Worm (Caenorhabditis elegans): ENCODE data around the gene grd-16.

The grd-16 gene

DNA sequence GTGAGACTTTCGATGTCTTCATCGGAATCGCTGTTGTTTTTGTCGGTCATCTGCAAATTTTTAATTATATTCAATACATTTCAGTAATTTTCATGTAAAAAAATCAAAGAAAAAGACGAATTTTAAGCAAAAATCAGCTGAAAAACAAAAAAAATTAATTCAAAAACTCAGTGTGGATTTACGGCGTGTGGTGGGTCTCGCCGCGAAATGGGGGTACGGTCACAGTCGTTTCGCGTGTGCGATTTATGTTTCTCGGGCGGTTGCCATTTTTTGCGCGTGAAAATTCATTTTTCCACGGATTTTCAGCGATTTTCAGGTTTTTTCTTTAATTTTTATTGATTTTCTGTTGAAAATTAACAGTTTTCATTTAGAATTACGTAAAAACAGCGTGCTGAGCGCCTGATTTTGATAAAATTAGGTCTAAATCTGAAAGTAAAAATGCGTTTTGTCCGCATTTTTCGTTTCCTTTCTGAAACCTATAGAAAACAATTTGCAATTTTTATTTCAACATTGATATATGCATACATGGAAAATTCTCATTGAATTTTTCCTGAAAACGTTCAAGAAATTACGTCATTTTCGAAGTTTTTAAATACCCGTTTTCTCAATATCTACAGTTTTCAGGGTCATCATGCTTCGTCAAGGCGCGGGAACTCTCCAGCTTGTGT is 18.8 kb downstream of the grd-16 start, which contains the start of the genes ccdc-12 and Y69A2AR.18 (continued):
- no peak for TF ChIP-seq nhr-237 (tag; optimal IDR thresholded peaks at IDR 0.05)
- TF ChIP-seq daf-12 (tag; optimal IDR thresholded peaks at IDR 0.05) = no peak
- TF ChIP-seq ama-1 (optimal IDR thresholded peaks at IDR 0.05) = peak; percentile 5
- TF ChIP-seq nhr-48 (tag; optimal IDR thresholded peaks at IDR 0.05) = no peak

DNA sequence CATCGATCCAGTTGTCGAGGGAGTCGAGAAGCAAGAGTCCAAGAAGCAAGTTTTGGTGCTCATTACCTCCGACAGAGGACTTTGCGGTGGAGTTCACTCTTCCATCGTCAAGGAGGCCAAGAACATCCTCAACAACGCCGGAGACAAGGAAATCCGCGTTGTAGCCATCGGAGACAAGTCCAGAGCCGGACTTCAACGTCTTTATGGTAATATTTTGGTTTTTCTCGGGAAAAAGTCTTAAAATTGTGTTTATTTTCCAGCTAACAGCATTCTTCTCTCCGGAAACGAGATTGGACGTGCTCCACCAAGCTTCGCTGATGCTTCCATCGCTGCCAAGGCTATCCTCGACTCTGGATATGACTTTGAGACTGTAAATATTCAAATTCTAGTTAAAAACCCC is 19.6 kb downstream of the grd-16 start:
- TF ChIP-seq aha-1 (tag) (peak; percentile 96), saeg-2 (GFP tag; IDR thresholded peaks at IDR 0.05) (no peak)

DNA sequence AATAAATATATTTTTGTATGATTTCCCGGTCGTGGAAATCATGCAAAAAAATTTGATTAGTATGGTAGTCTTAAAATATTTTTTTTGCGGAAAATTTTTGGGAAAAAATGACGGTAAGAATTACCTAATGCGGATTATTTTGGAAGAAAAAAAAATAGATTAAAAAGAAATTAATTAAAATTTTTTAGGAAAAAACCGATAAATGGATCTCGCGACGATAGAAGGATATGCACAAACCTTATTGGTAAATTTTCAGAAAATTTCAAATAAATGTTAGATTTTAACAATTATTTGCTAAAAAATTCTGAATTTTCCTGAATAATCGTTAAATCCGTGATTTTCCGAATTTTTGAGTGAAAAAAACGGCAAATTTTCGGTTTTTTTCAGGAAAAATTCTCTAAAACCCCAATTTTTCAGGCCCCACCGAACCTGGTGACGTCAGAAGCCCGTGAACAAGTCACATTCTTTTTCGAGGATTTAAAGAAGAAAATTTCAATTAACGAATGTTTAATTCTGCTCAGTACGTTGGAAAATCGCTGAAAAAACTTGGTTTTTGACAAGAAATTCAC is 21.2 kb downstream of the grd-16 start, which contains the start of gene Y69A2AR.16:
Y69A2AR.16 (plus strand) TSS at position 189 of the 569 bp plus-strand sequence.
- TF ChIP-seq skn-1 (tag; optimal IDR thresholded peaks at IDR 0.05) (no peak), aha-1 (tag) (peak; percentile 10), dmd-8 (GFP tag; IDR thresholded peaks at IDR 0.05) (no peak), hlh-30 (tag; optimal IDR thresholded peaks at IDR 0.05; ENCODE audit: insufficient read depth) (no peak), mxl-2 (GFP tag; conservative IDR thresholded peaks at IDR 0.05) (no peak), dmd-6 (GFP tag; IDR thresholded peaks at IDR 0.05) (no peak), pha-4 (GFP tag; IDR thresholded peaks at IDR 0.05) (peak; percentile 13; the same call in 1 of the 2 replicates), pha-4 (tag; optimal IDR thresholded peaks at IDR 0.05) (no peak), ceh-20 (GFP tag; IDR thresholded peaks at IDR 0.05) (no peak), tra-1 (GFP tag; IDR thresholded peaks at IDR 0.05) (no peak), T26A8.4 (GFP tag; IDR thresholded peaks at IDR 0.05) (peak; percentile 30; the same call in 1 of the 2 replicates), ZK546.5 (tag; optimal IDR thresholded peaks at IDR 0.05) (no peak), dpl-1 (GFP tag; optimal IDR thresholded peaks at IDR 0.05) (no peak), spr-3 (GFP tag; optimal IDR thresholded peaks at IDR 0.05) (no peak), nhr-41 (GFP tag; IDR thresholded peaks at IDR 0.05) (no peak), mes-2 (tag; optimal IDR thresholded peaks at IDR 0.05; ENCODE audit: poor library complexity, severe bottlenecking) (no peak), ctbp-1 (GFP tag; IDR thresholded peaks at IDR 0.05) (0 out of 2 replicates have a peak, but pooled peaks have one; percentile 36), duxl-1 (tag; optimal IDR thresholded peaks at IDR 0.05; ENCODE audit: poor library complexity) (no peak), zfp-2 (tag; optimal IDR thresholded peaks at IDR 0.05) (no peak), zag-1 (tag; optimal IDR thresholded peaks at IDR 0.05) (no peak), hlh-11 (tag; optimal IDR thresholded peaks at IDR 0.05) (no peak), lsy-2 (tag; optimal IDR thresholded peaks at IDR 0.05) (peak in 1 of 2 experiments; percentile 42), attf-4 (tag; optimal IDR thresholded peaks at IDR 0.05) (no peak), set-16 (GFP tag; IDR thresholded peaks at IDR 0.05) (no peak), ztf-7 (tag; optimal IDR thresholded peaks at IDR 0.05) (no peak), dmd-9 (GFP tag; IDR thresholded peaks at IDR 0.05) (no peak), mep-1 (tag; optimal IDR thresholded peaks at IDR 0.05) (peak; percentile 32), hmg-1.1 (GFP tag; IDR thresholded peaks at IDR 0.05) (no peak), zfp-3 (GFP tag; conservative IDR thresholded peaks at IDR 0.05) (0 out of 2 replicates have a peak, but pooled peaks have one; percentile 70), daf-16 (GFP tag; optimal IDR thresholded peaks at IDR 0.05) (no peak), daf-16 (tag; optimal IDR thresholded peaks at IDR 0.05) (no peak), spr-1 (tag; optimal IDR thresholded peaks at IDR 0.05) (no peak), mdt-29 (GFP tag; IDR thresholded peaks at IDR 0.05) (no peak), snpc-1.2 (GFP tag; IDR thresholded peaks at IDR 0.05) (no peak), vab-7 (GFP tag; IDR thresholded peaks at IDR 0.05) (0 out of 2 replicates have a peak, but pooled peaks have one; percentile 12), ceh-28 (tag; optimal IDR thresholded peaks at IDR 0.05) (no peak), F37D6.2 (tag; optimal IDR thresholded peaks at IDR 0.05) (no peak), T20F7.1 (GFP tag; optimal IDR thresholded peaks at IDR 0.05) (no peak), D1046.2 (GFP tag; IDR thresholded peaks at IDR 0.05) (no peak), lin-15B (tag; optimal IDR thresholded peaks at IDR 0.05) (no peak), F44E2.7 (GFP tag; IDR thresholded peaks at IDR 0.05) (no peak), mxl-3 (GFP tag; optimal IDR thresholded peaks at IDR 0.05) (no peak)
